Worm (Caenorhabditis elegans) whole organism, late embryonic: ENCODE measurements around the gene trpl-5.

Source experiments
- F13H6.1 ChIP-seq: sonication (generic microtip); optimal IDR thresholded peaks from 2 replicates; lab custom pipeline; 2016; ENCODE audit warnings: missing genetic modification characterization, missing compliant biosample characterization
- T23F11.4 ChIP-seq: fragments of 200-800 bp; sonication (Bioruptor generic); optimal IDR thresholded peaks from 2 replicates; lab custom pipeline; 2018; ENCODE audit warnings: mild to moderate bottlenecking, missing genetic modification characterization, missing compliant biosample characterization
- Y22D7AL.16 ChIP-seq: sonication (generic microtip); optimal IDR thresholded peaks from 2 replicates; lab custom pipeline; 2016; ENCODE audit warnings: missing genetic modification characterization, missing compliant biosample characterization
- ahr-1 ChIP-seq: sonication (generic microtip); optimal IDR thresholded peaks from 2 replicates; lab custom pipeline; 2016; ENCODE audit warnings: missing genetic modification characterization, missing compliant biosample characterization
- ceh-2 ChIP-seq: sonication (generic microtip); optimal IDR thresholded peaks from 2 replicates; lab custom pipeline; 2016; ENCODE audit warnings: missing genotype, missing genetic modification characterization, missing compliant biosample characterization
- ceh-22 ChIP-seq: sonication (generic microtip); optimal IDR thresholded peaks from 2 replicates; lab custom pipeline; 2017; ENCODE audit warnings: missing biosample characterization, missing genetic modification characterization
- ceh-30 ChIP-seq: fragments of 150-350 bp; optimal IDR thresholded peaks from 2 replicates; lab custom pipeline; 2014; ENCODE audit warnings: missing biosample characterization, missing genetic modification characterization
- ceh-34 ChIP-seq: sonication (generic microtip); optimal IDR thresholded peaks from 2 replicates; lab custom pipeline; 2016; ENCODE audit warnings: mild to moderate bottlenecking, missing genetic modification characterization, missing compliant biosample characterization
- ceh-45 ChIP-seq: fragments of 200-800 bp; sonication (Bioruptor generic); IDR thresholded peaks from 2 replicates; pipeline ENCODE4 v1.3.6; 2022; ENCODE audit warnings: missing genetic modification reagents, missing genetic modification characterization, missing compliant biosample characterization
- ceh-48 ChIP-seq: sonication (generic microtip); optimal IDR thresholded peaks from 2 replicates; lab custom pipeline; 2016; ENCODE audit warnings: missing genetic modification characterization, inconsistent platforms, missing compliant biosample characterization
- che-1 ChIP-seq: sonication (generic microtip); optimal IDR thresholded peaks from 2 replicates; lab custom pipeline; 2016; ENCODE audit warnings: mild to moderate bottlenecking, missing genetic modification characterization, missing compliant biosample characterization
- dmd-4 ChIP-seq: sonication (generic microtip); optimal IDR thresholded peaks from 2 replicates; lab custom pipeline; 2016; ENCODE audit warnings: borderline replicate concordance, missing genetic modification characterization, missing compliant biosample characterization
- elt-2 ChIP-seq: sonication (generic microtip); optimal IDR thresholded peaks from 2 replicates; lab custom pipeline; 2016; ENCODE audit warnings: missing genetic modification reagents, missing genetic modification characterization, missing compliant biosample characterization
- eyg-1 ChIP-seq: sonication (generic microtip); optimal IDR thresholded peaks from 2 replicates; lab custom pipeline; 2016; ENCODE audit warnings: missing genotype, missing genetic modification characterization, missing compliant biosample characterization
- fkh-6 ChIP-seq: sonication (generic microtip); optimal IDR thresholded peaks from 2 replicates; lab custom pipeline; 2016; ENCODE audit warnings: missing genetic modification characterization, missing compliant biosample characterization
- gmeb-2 ChIP-seq: sonication (generic microtip); optimal IDR thresholded peaks from 2 replicates; lab custom pipeline; 2016; ENCODE audit warnings: missing genetic modification characterization, inconsistent platforms, missing compliant biosample characterization
- hlh-13 ChIP-seq: fragments of 200-800 bp; sonication (Bioruptor generic); optimal IDR thresholded peaks from 2 replicates; lab custom pipeline; 2018; ENCODE audit warnings: mild to moderate bottlenecking, missing genetic modification characterization, missing compliant biosample characterization
- hlh-8 ChIP-seq: sonication (generic microtip); optimal IDR thresholded peaks from 2 replicates; lab custom pipeline; 2016; ENCODE audit warnings: missing genotype, missing genetic modification characterization, missing compliant biosample characterization
- lin-11 ChIP-seq: fragments of 200-800 bp; sonication (Bioruptor generic); optimal IDR thresholded peaks from 2 replicates; lab custom pipeline; 2018; ENCODE audit warnings: mild to moderate bottlenecking, missing genetic modification characterization, missing compliant biosample characterization
- nhr-11 ChIP-seq: fragments of 150-350 bp; optimal IDR thresholded peaks from 2 replicates; lab custom pipeline; 2014; ENCODE audit warnings: missing biosample characterization, missing genetic modification characterization
- pat-9 ChIP-seq: fragments of 200-800 bp; sonication (Bioruptor generic); optimal IDR thresholded peaks from 2 replicates; lab custom pipeline; 2018; ENCODE audit warnings: mild to moderate bottlenecking, missing genetic modification characterization, moderate library complexity, missing compliant biosample characterization
- pha-2 ChIP-seq: sonication (generic microtip); optimal IDR thresholded peaks from 2 replicates; lab custom pipeline; 2017; ENCODE audit warnings: mild to moderate bottlenecking, missing genetic modification characterization, missing compliant biosample characterization
- pros-1 ChIP-seq: fragments of 150-350 bp; optimal IDR thresholded peaks from 2 replicates; lab custom pipeline; 2014; ENCODE audit warnings: missing biosample characterization, missing genetic modification reagents, missing genetic modification characterization
- tbx-7 ChIP-seq: sonication (generic microtip); optimal IDR thresholded peaks from 2 replicates; lab custom pipeline; 2016; ENCODE audit warnings: missing genotype, missing genetic modification characterization, missing compliant biosample characterization
- ttx-3 ChIP-seq: sonication (generic microtip); optimal IDR thresholded peaks from 2 replicates; lab custom pipeline; 2016; ENCODE audit warnings: missing genetic modification reagents, missing genetic modification characterization, missing compliant biosample characterization
- unc-42 ChIP-seq: sonication (generic microtip); optimal IDR thresholded peaks from 2 replicates; lab custom pipeline; 2016; ENCODE audit warnings: missing genotype, missing genetic modification characterization, missing compliant biosample characterization
- unc-55 ChIP-seq: sonication (generic microtip); optimal IDR thresholded peaks from 2 replicates; lab custom pipeline; 2017; ENCODE audit warnings: missing biosample characterization, missing genetic modification reagents, missing genetic modification characterization

Gene trpl-5

DNA sequence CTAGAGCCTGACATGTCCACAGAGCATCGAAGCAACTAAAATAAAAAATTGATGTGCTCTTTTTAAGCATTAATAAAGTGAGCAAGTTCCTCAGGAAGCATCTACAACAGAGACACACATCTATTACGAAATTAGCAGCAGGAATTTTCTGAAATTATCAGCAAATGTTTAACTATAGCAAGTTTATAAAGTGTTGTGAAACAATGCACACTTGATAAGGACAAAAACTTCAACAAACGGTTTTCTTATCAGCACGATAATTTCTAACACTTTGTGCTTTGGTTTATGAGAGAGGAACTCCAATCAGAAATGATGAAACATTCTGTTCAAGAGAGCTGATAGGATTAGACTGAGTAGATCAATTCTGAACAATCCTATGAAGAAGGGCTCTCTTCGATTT lies at the start of gene trpl-5:
trpl-5 (minus strand) TSS at position 32 of the 400 bp plus-strand sequence.
- no peak for TF ChIP-seq tbx-7
- peak; percentile 80 for TF ChIP-seq elt-2 (tag; lab: Kevin White, UChicago)
- TF ChIP-seq, all 69 proteins: peak for 1

DNA sequence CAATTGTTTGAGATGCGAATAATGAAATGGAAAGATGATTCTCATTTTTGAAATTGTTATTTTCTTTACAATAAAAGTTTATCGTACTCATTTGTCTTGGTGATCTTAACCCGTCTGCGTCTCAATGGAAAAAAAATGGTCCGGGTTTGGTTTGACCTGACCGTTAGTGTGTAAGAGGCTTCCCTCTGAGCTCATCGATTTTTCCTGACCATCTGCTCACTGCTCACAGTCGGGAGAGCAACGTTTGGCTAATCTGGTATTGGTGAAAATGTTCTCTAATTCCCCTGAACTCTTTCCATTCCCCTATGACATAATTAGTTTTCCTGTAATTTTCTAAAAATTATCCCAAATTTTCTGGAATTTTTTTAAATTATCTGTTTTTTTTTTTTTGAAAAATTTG lies 48.5 kb upstream of the trpl-5 start:
- TF ChIP-seq ceh-34 (no peak), ceh-22 (tag; lab: Kevin White, UChicago) (no peak), unc-55 (GFP tag; lab: Kevin White, UChicago) (no peak), pat-9 (tag; lab: Kevin White, UChicago) (no peak), ceh-48 (tag; lab: Kevin White, UChicago) (no peak), che-1 (tag; lab: Kevin White, UChicago) (no peak), ttx-3 (tag; lab: Kevin White, UChicago) (no peak)
- TF ChIP-seq, all 69 proteins: peak for 0

DNA sequence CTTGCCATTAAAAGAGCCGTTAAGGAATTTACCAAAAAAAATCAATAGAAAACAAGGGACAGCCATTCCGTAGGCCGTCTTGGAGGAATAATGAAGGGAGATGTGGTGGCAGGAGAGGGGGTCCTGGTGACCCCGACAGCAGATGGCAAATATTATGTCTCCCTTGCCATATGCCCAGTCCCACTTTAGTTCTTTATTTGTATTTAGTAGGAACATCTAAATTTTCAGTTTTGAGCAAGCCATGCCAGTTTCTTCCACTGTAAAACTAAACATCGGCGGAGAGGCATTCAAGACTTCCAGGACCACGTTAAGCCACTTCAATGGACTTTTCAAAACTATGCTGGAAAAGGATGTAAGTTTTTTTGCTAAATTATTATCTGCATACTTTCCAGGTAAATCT lies 46.8 kb upstream of the trpl-5 start, which contains the start of gene C40A11.4:
C40A11.4 (plus strand) TSS at position 188 of the 400 bp plus-strand sequence.
- TF ChIP-seq ceh-48 (tag; lab: Kevin White, UChicago) (peak; percentile 16), che-1 (tag; lab: Kevin White, UChicago) (no peak)

DNA sequence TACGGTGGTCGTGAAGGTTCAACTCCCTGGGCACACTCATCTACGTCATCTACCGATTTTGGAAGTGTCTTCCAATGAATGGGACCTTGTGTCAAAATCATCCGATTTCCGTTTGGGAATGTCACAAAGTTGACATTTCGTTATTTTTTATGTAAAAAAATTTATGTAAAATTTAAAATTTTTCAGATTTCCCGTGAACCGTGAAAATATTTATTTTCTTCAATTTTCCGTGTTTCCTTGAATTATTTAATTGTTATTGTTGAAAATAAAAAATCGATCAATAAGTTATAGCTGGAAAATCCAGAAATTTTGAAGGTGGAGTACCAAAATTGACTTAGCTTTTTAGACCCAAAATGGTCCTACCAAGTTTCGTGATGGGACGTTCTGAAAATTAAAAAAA lies 45.2 kb upstream of the trpl-5 start, which contains the start of gene hpo-7:
hpo-7 (minus strand) TSS at position 101 of the 400 bp plus-strand sequence.
- TF ChIP-seq ceh-30 (no peak), pha-2 (tag; lab: Kevin White, UChicago) (no peak), nhr-11 (tag; lab: Kevin White, UChicago) (no peak), dmd-4 (tag; lab: Kevin White, UChicago) (no peak), ceh-45 (GFP tag; lab: Robert Waterston, UW) (no peak), eyg-1 (tag; lab: Kevin White, UChicago) (no peak), hlh-8 (tag; lab: Kevin White, UChicago) (no peak), fkh-6 (no peak), pros-1 (tag; lab: Kevin White, UChicago) (no peak), lin-11 (no peak), ahr-1 (tag; lab: Kevin White, UChicago) (no peak)

DNA sequence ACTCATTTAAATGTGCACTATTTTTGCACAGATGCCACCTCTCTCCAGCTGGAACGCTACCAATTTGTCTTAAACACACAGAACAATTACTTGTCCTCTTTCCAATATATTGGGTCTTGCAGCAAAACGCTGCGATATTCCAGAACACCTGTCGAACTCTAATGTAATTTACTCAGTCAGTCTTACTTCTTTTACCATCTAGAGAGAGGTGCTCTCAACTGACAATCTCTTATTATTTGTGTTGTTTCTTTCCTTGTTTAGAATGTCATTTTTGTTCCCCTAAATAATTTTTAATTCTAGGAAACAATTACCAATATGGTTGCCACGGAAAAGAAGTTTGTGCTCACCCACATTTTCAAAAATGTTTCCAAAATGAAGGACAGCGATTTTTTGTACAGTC lies 40.3 kb upstream of the trpl-5 start, which contains the start of gene sdz-28:
sdz-28 (plus strand) TSS at position 301 of the 400 bp plus-strand sequence.
- no peak for TF ChIP-seq ceh-2 (tag; lab: Kevin White, UChicago)
- no peak for TF ChIP-seq lin-11
- TF ChIP-seq unc-42 (tag; lab: Kevin White, UChicago), result no peak
- no peak for TF ChIP-seq T23F11.4 (GFP tag; lab: Kevin White, UChicago)

DNA sequence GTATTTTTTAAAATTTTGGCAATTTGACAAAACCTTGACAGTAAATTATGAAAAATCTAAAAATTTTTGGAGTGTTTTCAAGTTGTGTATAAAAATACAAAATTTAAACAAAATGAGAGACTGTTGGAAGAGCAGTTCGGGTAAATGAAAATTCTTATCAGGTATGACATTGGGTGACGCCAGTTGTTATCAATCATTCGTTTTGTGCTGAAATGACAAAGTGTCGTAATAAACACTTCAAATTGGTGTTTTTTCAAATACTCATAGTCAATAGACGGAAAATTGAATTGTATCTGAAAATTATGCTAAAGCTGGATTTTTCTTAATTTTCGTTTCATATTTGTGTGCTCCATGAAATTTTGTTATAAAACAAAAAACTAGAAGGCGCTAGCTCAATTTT lies 32.3 kb upstream of the trpl-5 start:
- TF ChIP-seq gmeb-2 (tag; lab: Kevin White, UChicago) (no peak), F13H6.1 (tag; lab: Kevin White, UChicago) (no peak), Y22D7AL.16 (no peak), ceh-22 (tag; lab: Kevin White, UChicago) (no peak), nhr-11 (tag; lab: Kevin White, UChicago) (no peak), unc-42 (tag; lab: Kevin White, UChicago) (no peak), ceh-48 (tag; lab: Kevin White, UChicago) (no peak), pha-2 (tag; lab: Kevin White, UChicago) (no peak), dmd-4 (tag; lab: Kevin White, UChicago) (no peak), ceh-45 (GFP tag; lab: Robert Waterston, UW) (no peak)
- TF ChIP-seq, all 69 proteins: peak for 0

DNA sequence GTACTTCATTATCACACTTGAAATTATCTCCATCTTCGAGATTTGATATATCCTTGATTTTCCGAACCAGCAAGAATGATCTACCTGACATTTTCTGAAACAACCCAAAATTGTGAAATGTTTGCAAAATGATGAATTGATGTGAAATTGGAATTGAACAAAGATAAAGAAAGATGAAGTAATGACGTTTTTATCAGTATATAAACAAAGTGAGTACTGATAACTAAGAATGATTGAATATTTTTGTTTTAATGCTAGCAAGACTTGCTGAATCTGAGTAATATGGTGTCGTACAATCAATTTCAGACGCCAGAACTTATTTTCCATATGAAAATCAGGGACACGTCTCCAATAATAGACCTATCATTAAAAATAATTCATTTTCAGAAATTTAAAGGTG lies 31.7 kb upstream of the trpl-5 start, which contains the start of gene math-37:
math-37 (minus strand) TSS at position 101 of the 400 bp plus-strand sequence.
- no peak for TF ChIP-seq hlh-13
- no peak for TF ChIP-seq ceh-45 (GFP tag; lab: Robert Waterston, UW)
- no peak for TF ChIP-seq che-1 (tag; lab: Kevin White, UChicago)
- TF ChIP-seq lin-11, result no peak
